Worm (Caenorhabditis elegans) whole organism, L4 larva: ENCODE results near the gene Y49E10.21.

Experiments used
- aly-2 ChIP-seq: sonication (generic microtip); optimal IDR thresholded peaks from 2 replicates; lab custom pipeline; 2018; ENCODE audit warnings: missing biosample characterization, missing genetic modification characterization
- ceh-82 ChIP-seq: sonication (generic microtip); optimal IDR thresholded peaks from 2 replicates; lab custom pipeline; 2017; ENCODE audit warnings: missing biosample characterization, missing genetic modification characterization
- dpl-1 ChIP-seq: fragments of 150-350 bp; optimal IDR thresholded peaks from 2 replicates; lab custom pipeline; 2014; ENCODE audit warnings: missing biosample characterization, missing genetic modification reagents, missing genetic modification characterization
- egl-27 ChIP-seq: sonication (generic microtip); optimal IDR thresholded peaks from 3 replicates; lab custom pipeline; 2017; ENCODE audit warnings: missing biosample characterization, missing genetic modification reagents, missing genetic modification characterization
- fkh-10 ChIP-seq: fragments of 150-350 bp; optimal IDR thresholded peaks from 2 replicates; lab custom pipeline; 2014; ENCODE audit warnings: missing biosample characterization, missing genetic modification reagents, missing genetic modification characterization
- nhr-102 ChIP-seq: sonication (generic microtip); optimal IDR thresholded peaks from 2 replicates; lab custom pipeline; 2016; ENCODE audit warnings: mild to moderate bottlenecking, missing genetic modification characterization, moderate library complexity, missing compliant biosample characterization
- nhr-237 ChIP-seq: sonication (generic microtip); optimal IDR thresholded peaks from 2 replicates; lab custom pipeline; 2017; ENCODE audit warnings: missing biosample characterization, missing genetic modification characterization
- nhr-77 ChIP-seq: fragments of 150-350 bp; optimal IDR thresholded peaks from 2 replicates; lab custom pipeline; 2014; ENCODE audit warnings: missing biosample characterization, missing genetic modification characterization
- unc-130 ChIP-seq: sonication (generic microtip); optimal IDR thresholded peaks from 2 replicates; lab custom pipeline; 2016; ENCODE audit warnings: missing genetic modification reagents, missing genetic modification characterization, missing compliant biosample characterization
- zag-1 ChIP-seq: fragments of 150-350 bp; optimal IDR thresholded peaks from 2 replicates; lab custom pipeline; 2014; ENCODE audit warnings: missing biosample characterization, missing genetic modification characterization

- no peak for TF ChIP-seq dpl-1 (GFP tag; lab: Kevin White, UChicago)
- TF ChIP-seq nhr-237 (tag; lab: Kevin White, UChicago) = no peak
- no peak for TF ChIP-seq nhr-102 (tag; lab: Kevin White, UChicago)
- no peak for TF ChIP-seq ceh-82
- no peak for TF ChIP-seq unc-130 (GFP tag; lab: Kevin White, UChicago)
- TF ChIP-seq zag-1 (tag; lab: Kevin White, UChicago) = no peak
- TF ChIP-seq fkh-10 (GFP tag; lab: Kevin White, UChicago) = no peak
- no peak for TF ChIP-seq aly-2 (tag; lab: Kevin White, UChicago)
- no peak for TF ChIP-seq egl-27 (tag; lab: Kevin White, UChicago)
- no peak for TF ChIP-seq nhr-77 (tag; lab: Kevin White, UChicago)
Observed at ce11 chrIII:12411059-12411458, 46.3 kb upstream of the Y49E10.21 start.
